Fruit fly (Drosophila melanogaster): Measurements from ENCODE around the gene CG34302.

Gene CG34302

DNA sequence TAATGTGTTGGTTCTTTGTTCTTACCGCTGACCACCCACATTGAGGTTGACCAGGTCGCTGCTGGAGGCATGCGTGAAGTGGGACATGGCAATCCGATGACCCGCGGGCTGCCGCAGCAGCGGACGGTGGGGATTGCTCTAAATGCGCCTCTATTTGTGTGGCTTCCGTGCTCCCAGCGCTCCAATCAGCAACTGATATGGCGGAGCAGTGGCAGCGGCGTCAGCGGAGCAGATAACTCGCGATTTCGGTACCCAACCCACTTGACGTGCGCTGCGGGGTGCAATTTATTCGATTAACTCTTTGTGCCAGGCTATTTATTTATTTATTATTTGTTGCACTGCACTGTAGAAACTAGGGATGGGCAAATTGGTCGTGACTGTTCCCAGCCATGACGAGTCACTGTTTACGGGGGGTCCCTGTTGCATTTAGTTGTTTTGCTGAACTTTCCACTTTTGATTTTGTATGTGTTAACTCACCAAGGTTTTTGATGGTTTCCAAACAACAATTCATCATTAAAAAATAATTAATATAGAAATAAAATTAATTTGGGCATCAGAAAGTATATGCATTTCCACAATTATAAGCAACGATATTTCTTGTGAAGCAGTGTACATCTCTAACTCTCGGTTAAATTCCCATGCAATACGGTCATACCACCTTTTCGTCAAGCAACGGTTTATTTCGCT is 22.8 kb downstream of the CG34302 start, which contains the start of the genes CG9467 and CG8526:
Gene CG9467, minus strand, starts transcription at position 383 of the 687 bp plus-strand sequence.
Gene CG8526, plus strand, starts transcription at position 637 of the 687 bp plus-strand sequence.
- no peak for TF ChIP-seq CG2199 (GFP tag; IDR thresholded peaks at IDR 0.05)
- no peak for TF ChIP-seq CG17568 (GFP tag; optimal IDR thresholded peaks at IDR 0.05)
- no peak for TF ChIP-seq CG9609 (GFP tag; optimal IDR thresholded peaks at IDR 0.05)
- TF ChIP-seq CG2712 (tag; optimal IDR thresholded peaks at IDR 0.05): peak; percentile 80
- TF ChIP-seq Dip3 (GFP tag; optimal IDR thresholded peaks at IDR 0.05): peak; percentile 15
- TF ChIP-seq ase (GFP tag; IDR thresholded peaks at IDR 0.05): 0 out of 3 replicates have a peak, but pooled peaks have one; percentile 51
- peak; percentile 61; the same call in 1 of the 3 replicates for TF ChIP-seq dysf (GFP tag; IDR thresholded peaks at IDR 0.05)
- peak; percentile 37 for TF ChIP-seq Oli (tag; optimal IDR thresholded peaks at IDR 0.05)
- no peak for TF ChIP-seq Dip2 (GFP tag; IDR thresholded peaks at IDR 0.05)
- TF ChIP-seq Hr51 (GFP tag; optimal IDR thresholded peaks at IDR 0.05): no peak
- no peak for TF ChIP-seq Hey (tag; optimal IDR thresholded peaks at IDR 0.05)
- peak; percentile 69 for TF ChIP-seq CG12942 (GFP tag; optimal IDR thresholded peaks at IDR 0.05)
- no peak for TF ChIP-seq Optix (GFP tag; IDR thresholded peaks at IDR 0.05)
- TF ChIP-seq nau (GFP tag; optimal IDR thresholded peaks at IDR 0.05): no peak
- peak; percentile 68 for TF ChIP-seq NfI (GFP tag; optimal IDR thresholded peaks at IDR 0.05)
- TF ChIP-seq C15 (GFP tag; IDR thresholded peaks at IDR 0.05): 0 out of 3 replicates have a peak, but pooled peaks have one; percentile 17
- peak; percentile 50; the same call in 1 of the 3 replicates for TF ChIP-seq CG7357 (GFP tag; IDR thresholded peaks at IDR 0.05)
- TF ChIP-seq Tbp (GFP tag; optimal IDR thresholded peaks at IDR 0.05): no peak
- TF ChIP-seq zen (tag; optimal IDR thresholded peaks at IDR 0.05): peak; percentile 38
- TF ChIP-seq gem (tag; optimal IDR thresholded peaks at IDR 0.05): no peak
- TF ChIP-seq ind (GFP tag; optimal IDR thresholded peaks at IDR 0.05): peak; percentile 79
- 0 out of 3 replicates have a peak, but pooled peaks have one; percentile 39 for TF ChIP-seq CG11456 (GFP tag; IDR thresholded peaks at IDR 0.05)
- peak; percentile 72 for TF ChIP-seq Dek (tag; optimal IDR thresholded peaks at IDR 0.05)
- no peak for TF ChIP-seq ERR (GFP tag; optimal IDR thresholded peaks at IDR 0.05)
- peak; percentile 72 for TF ChIP-seq CG14860 (GFP tag; IDR thresholded peaks at IDR 0.05; ENCODE audit: partially characterized antibody)
- no peak for TF ChIP-seq CG30431 (GFP tag; optimal IDR thresholded peaks at IDR 0.05)
- TF ChIP-seq CG18764 (GFP tag; optimal IDR thresholded peaks at IDR 0.05): no peak
- TF ChIP-seq caup (GFP tag; optimal IDR thresholded peaks at IDR 0.05; ENCODE audit: severe bottlenecking): peak; percentile 49
- peak; percentile 16 for TF ChIP-seq CG33213 (GFP tag; optimal IDR thresholded peaks at IDR 0.05)
- no peak for TF ChIP-seq CG4328 (GFP tag; optimal IDR thresholded peaks at IDR 0.05)
- TF ChIP-seq trem (tag; optimal IDR thresholded peaks at IDR 0.05): peak; percentile 79
- no peak for TF ChIP-seq ewg (GFP tag; optimal IDR thresholded peaks at IDR 0.05)
- TF ChIP-seq hb (GFP tag; IDR thresholded peaks at IDR 0.05; ENCODE audit: partially characterized antibody): peak; percentile 70; the same call in 1 of the 3 replicates
- TF ChIP-seq HHEX (GFP tag; optimal IDR thresholded peaks at IDR 0.05): peak; percentile 60
- TF ChIP-seq Rx (GFP tag; IDR thresholded peaks at IDR 0.05): no peak
- TF ChIP-seq jing (GFP tag; optimal IDR thresholded peaks at IDR 0.05): no peak
- TF ChIP-seq CG2120 (GFP tag; optimal IDR thresholded peaks at IDR 0.05): peak; percentile 74
- no peak for TF ChIP-seq slp2 (GFP tag; optimal IDR thresholded peaks at IDR 0.05)
- TF ChIP-seq Hsf (GFP tag; optimal IDR thresholded peaks at IDR 0.05): peak; percentile 60
- TF ChIP-seq CG14710 (tag; optimal IDR thresholded peaks at IDR 0.05): peak; percentile 90
- no peak for TF ChIP-seq odd (GFP tag; optimal IDR thresholded peaks at IDR 0.05)
- TF ChIP-seq CG13775 (GFP tag; optimal IDR thresholded peaks at IDR 0.05): peak; percentile 76
- TF ChIP-seq onecut (GFP tag; IDR thresholded peaks at IDR 0.05): no peak
- no peak for TF ChIP-seq CG2875 (GFP tag; optimal IDR thresholded peaks at IDR 0.05)
- peak; percentile 15 for TF ChIP-seq CG8944 (GFP tag; optimal IDR thresholded peaks at IDR 0.05)
- TF ChIP-seq CG12236 (GFP tag; optimal IDR thresholded peaks at IDR 0.05): no peak
- peak in 1 of 2 experiments; percentile 20 for TF ChIP-seq chif (GFP tag; optimal IDR thresholded peaks at IDR 0.05)
- no peak for TF ChIP-seq exex (tag; optimal IDR thresholded peaks at IDR 0.05)
- TF ChIP-seq nom (GFP tag; optimal IDR thresholded peaks at IDR 0.05): no peak

Measured in whole organism, embryonic.